Fruit fly (Drosophila melanogaster): ENCODE results near the gene CG34140.

The CG34140 gene

dm6 chr3L:153670-154069 lies 30.6 kb downstream of the CG34140 start (continued):
- TF ChIP-seq CG13296 (GFP tag; optimal IDR thresholded peaks at IDR 0.05) = no peak
- no peak for TF ChIP-seq cad (GFP tag; optimal IDR thresholded peaks at IDR 0.05)
- no peak for TF ChIP-seq Nf-YC (tag; optimal IDR thresholded peaks at IDR 0.05)
- TF ChIP-seq CG4820 (GFP tag; optimal IDR thresholded peaks at IDR 0.05) = no peak
- no peak for TF ChIP-seq org-1 (GFP tag; optimal IDR thresholded peaks at IDR 0.05)
- no peak for TF ChIP-seq Usf (GFP tag; optimal IDR thresholded peaks at IDR 0.05)
- TF ChIP-seq slp2 (GFP tag; optimal IDR thresholded peaks at IDR 0.05) = no peak
- TF ChIP-seq sqz (GFP tag; optimal IDR thresholded peaks at IDR 0.05) = no peak
- no peak for TF ChIP-seq grn (GFP tag; optimal IDR thresholded peaks at IDR 0.05)
- TF ChIP-seq CG10147 (GFP tag; optimal IDR thresholded peaks at IDR 0.05) = no peak
- peak; percentile 37 for TF ChIP-seq abd-A (tag; optimal IDR thresholded peaks at IDR 0.05)
- TF ChIP-seq CG31441 (GFP tag; IDR thresholded peaks at IDR 0.05) = no peak
- TF ChIP-seq CG12236 (GFP tag; optimal IDR thresholded peaks at IDR 0.05) = no peak
- TF ChIP-seq CG14441 (GFP tag; IDR thresholded peaks at IDR 0.05) = no peak
- TF ChIP-seq Dip3 (GFP tag; optimal IDR thresholded peaks at IDR 0.05) = no peak
- peak; percentile 91 for TF ChIP-seq CG13894 (tag; optimal IDR thresholded peaks at IDR 0.05)
- TF ChIP-seq Hsf (GFP tag; optimal IDR thresholded peaks at IDR 0.05) = no peak
- peak in 1 of 2 experiments; percentile 7 for TF ChIP-seq Trl (optimal IDR thresholded peaks at IDR 0.05)
- no peak for TF ChIP-seq Trl (GFP tag; optimal IDR thresholded peaks at IDR 0.05)
- no peak for TF ChIP-seq tgo (GFP tag; IDR thresholded peaks at IDR 0.05)
- peak; percentile 42 for TF ChIP-seq CG32767 (GFP tag; IDR thresholded peaks at IDR 0.05)
- no peak for TF ChIP-seq maf-S (GFP tag; optimal IDR thresholded peaks at IDR 0.05)
- TF ChIP-seq CG15011 (GFP tag; optimal IDR thresholded peaks at IDR 0.05) = no peak
- no peak for TF ChIP-seq NC2β (GFP tag; optimal IDR thresholded peaks at IDR 0.05)
- TF ChIP-seq sens (GFP tag) = no peak
- TF ChIP-seq CG3281 (GFP tag; optimal IDR thresholded peaks at IDR 0.05) = no peak
- TF ChIP-seq CG18599 (GFP tag; optimal IDR thresholded peaks at IDR 0.05) = peak; percentile 29
- no peak for TF ChIP-seq CG4854 (GFP tag; optimal IDR thresholded peaks at IDR 0.05)
- TF ChIP-seq gsb-n (tag; optimal IDR thresholded peaks at IDR 0.05) = no peak
- no peak for TF ChIP-seq CrebB (tag; optimal IDR thresholded peaks at IDR 0.05)
- TF ChIP-seq ssp (GFP tag; IDR thresholded peaks at IDR 0.05) = no peak
- TF ChIP-seq dmrt99B (tag; optimal IDR thresholded peaks at IDR 0.05) = no peak
- TF ChIP-seq zen2 (GFP tag; IDR thresholded peaks at IDR 0.05; ENCODE audit: partially characterized antibody) = no peak
- no peak for TF ChIP-seq CG12744 (GFP tag; optimal IDR thresholded peaks at IDR 0.05)
- no peak for TF ChIP-seq CG12659 (GFP tag; optimal IDR thresholded peaks at IDR 0.05)
- no peak for TF ChIP-seq CG5245 (GFP tag; optimal IDR thresholded peaks at IDR 0.05)
- no peak for TF ChIP-seq B-H2 (GFP tag; optimal IDR thresholded peaks at IDR 0.05)
- TF ChIP-seq vnd (GFP tag; IDR thresholded peaks at IDR 0.05; ENCODE audit: partially characterized antibody) = no peak
- TF ChIP-seq CG2889 (GFP tag; IDR thresholded peaks at IDR 0.05) = no peak
- no peak for TF ChIP-seq CG11085 (GFP tag; IDR thresholded peaks at IDR 0.05)
- no peak for TF ChIP-seq gt (GFP tag; IDR thresholded peaks at IDR 0.05)
- 0 out of 2 replicates have a peak, but pooled peaks have one; percentile 20 for TF ChIP-seq aop (GFP tag; IDR thresholded peaks at IDR 0.05)
- TF ChIP-seq cas (GFP tag; IDR thresholded peaks at IDR 0.05) = no peak
- TF ChIP-seq Mad (GFP tag; optimal IDR thresholded peaks at IDR 0.05) = no peak
- TF ChIP-seq esg (GFP tag; conservative IDR thresholded peaks at IDR 0.05) = no peak
- TF ChIP-seq pb (GFP tag; optimal IDR thresholded peaks at IDR 0.05) = no peak
- TF ChIP-seq CG4617 (GFP tag; optimal IDR thresholded peaks at IDR 0.05; ENCODE audit: borderline replicate concordance) = no peak
- TF ChIP-seq CkIIα-i1 (GFP tag; IDR thresholded peaks at IDR 0.05) = no peak
- no peak for TF ChIP-seq Atf3 (GFP tag; optimal IDR thresholded peaks at IDR 0.05)
- TF ChIP-seq seq (GFP tag; IDR thresholded peaks at IDR 0.05) = 0 out of 2 replicates have a peak, but pooled peaks have one; percentile 47
- TF ChIP-seq dpn (GFP tag; optimal IDR thresholded peaks at IDR 0.05) = no peak
- TF ChIP-seq NK7.1 (GFP tag; optimal IDR thresholded peaks at IDR 0.05) = no peak
- peak; percentile 17 for TF ChIP-seq odd (GFP tag; optimal IDR thresholded peaks at IDR 0.05)

Measured in whole organism, embryonic.